Worm (Caenorhabditis elegans): Measurements from ENCODE around the gene Y43F8C.17.
A peak's percentile ranks its signal among the peaks of the same experiment; 100 is the strongest.

Y43F8C.17 gene

DNA sequence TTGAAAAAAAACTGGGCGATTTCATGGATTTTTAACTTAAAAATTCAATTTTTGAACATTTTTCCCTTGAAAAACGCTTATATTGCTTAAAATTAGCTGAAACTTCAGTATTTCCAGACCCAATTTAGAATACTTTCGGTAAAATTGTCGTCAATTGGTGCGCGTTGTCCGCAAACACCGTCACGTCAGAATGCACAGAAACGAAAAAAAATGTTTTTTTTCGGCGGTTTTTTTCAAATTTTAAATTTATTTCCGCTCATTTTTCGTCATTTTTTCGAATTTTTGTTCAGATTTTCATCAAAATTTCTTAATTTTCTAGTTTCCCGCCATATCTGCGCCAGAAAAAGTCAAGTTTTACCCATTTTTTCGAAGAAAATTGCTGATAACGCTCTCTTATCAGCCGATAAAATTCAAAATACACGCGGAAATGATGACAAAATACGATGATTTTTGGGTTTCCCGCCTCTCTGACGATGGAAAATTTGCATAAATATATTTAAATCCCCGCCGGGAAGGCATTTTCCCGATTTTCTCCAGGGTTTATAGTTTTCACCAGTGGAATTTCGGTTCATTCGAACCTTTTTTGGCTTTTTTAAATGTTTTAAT, 42.5 kb upstream of the Y43F8C.17 start:
- TF ChIP-seq mes-2 (tag; optimal IDR thresholded peaks at IDR 0.05; ENCODE audit: poor library complexity, severe bottlenecking) (peak; percentile 11), nhr-41 (GFP tag; IDR thresholded peaks at IDR 0.05) (no peak), Y48G9A.11 (GFP tag; IDR thresholded peaks at IDR 0.05) (no peak), pqm-1 (tag; optimal IDR thresholded peaks at IDR 0.05) (peak; percentile 32), unc-62 (GFP tag; optimal IDR thresholded peaks at IDR 0.05 in 1 of 2) (peak in 1 of 2 experiments; percentile 72), unc-62 (tag; optimal IDR thresholded peaks at IDR 0.05) (no peak), Y5F2A.4 (GFP tag; optimal IDR thresholded peaks at IDR 0.05) (no peak), vab-7 (GFP tag; IDR thresholded peaks at IDR 0.05) (no peak)

DNA sequence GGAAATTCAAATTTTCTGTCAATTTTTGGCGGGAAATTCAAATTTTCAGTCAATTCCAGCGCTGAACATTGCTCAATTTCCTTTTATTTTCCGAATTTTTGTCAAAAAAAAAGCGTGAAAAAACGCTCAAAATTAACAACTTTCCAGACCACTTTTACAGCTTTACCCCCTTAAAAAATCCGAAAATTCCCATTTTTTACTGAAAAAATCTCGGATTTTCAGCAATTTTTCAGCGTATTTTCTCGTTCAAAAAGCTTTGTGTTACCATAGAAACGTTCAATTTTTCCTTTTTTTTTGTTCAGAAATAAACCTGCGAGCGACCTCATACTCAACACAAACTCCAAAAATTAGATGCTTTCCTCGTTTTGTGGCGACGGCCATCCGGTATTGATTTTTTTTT, 41.4 kb upstream of the Y43F8C.17 start, which contains the start of gene mrp-7:
Gene mrp-7 (plus strand): TSS at position 301 of the 400 bp plus-strand sequence.
- TF ChIP-seq F37D6.2 (tag; optimal IDR thresholded peaks at IDR 0.05) (no peak), mxl-2 (GFP tag; conservative IDR thresholded peaks at IDR 0.05) (no peak), php-3 (GFP tag; IDR thresholded peaks at IDR 0.05) (no peak), nhr-41 (GFP tag; IDR thresholded peaks at IDR 0.05) (no peak), Y75B8A.6 (GFP tag; IDR thresholded peaks at IDR 0.05) (no peak), lin-38 (GFP tag; IDR thresholded peaks at IDR 0.05) (no peak), ceh-28 (tag; optimal IDR thresholded peaks at IDR 0.05) (no peak), ceh-62 (tag; optimal IDR thresholded peaks at IDR 0.05) (no peak), mep-1 (tag; optimal IDR thresholded peaks at IDR 0.05) (no peak), ceh-82 (tag; optimal IDR thresholded peaks at IDR 0.05) (no peak), nhr-25 (tag; optimal IDR thresholded peaks at IDR 0.05; ENCODE audit: borderline replicate concordance, insufficient read depth) (no peak), nhr-10 (tag; optimal IDR thresholded peaks at IDR 0.05) (no peak), zip-11 (GFP tag; IDR thresholded peaks at IDR 0.05) (no peak), attf-4 (tag; optimal IDR thresholded peaks at IDR 0.05) (no peak), R02D3.7 (tag; optimal IDR thresholded peaks at IDR 0.05) (no peak)

DNA sequence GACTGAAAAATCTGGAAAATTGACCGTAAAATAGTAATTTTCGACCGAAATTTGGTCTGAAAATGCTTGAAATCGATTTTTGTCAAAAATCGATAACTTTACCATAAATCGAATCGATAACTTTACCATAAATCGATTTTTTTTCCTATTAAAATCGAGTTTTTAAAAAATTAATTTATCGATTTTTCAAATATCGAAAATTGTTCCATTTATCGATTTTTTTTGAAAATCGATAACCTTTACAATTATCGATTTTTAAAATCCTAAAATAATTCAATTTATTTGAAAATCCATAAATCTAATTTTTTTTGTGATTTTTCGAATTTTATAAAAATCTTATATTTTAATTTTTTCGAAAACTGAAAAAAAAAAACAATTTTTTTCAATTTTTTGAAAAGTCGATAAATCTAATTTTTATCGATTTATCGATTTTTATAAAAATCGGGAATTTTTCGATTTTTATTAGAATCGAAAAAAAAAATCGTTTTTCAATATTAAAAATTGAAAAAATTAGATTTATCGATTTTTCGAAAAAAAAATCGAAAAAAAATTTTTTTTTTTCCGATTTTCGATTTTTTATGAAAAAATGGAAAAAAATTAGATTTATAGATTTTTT, 24.6 kb upstream of the Y43F8C.17 start:
- TF ChIP-seq nhr-48 (tag; optimal IDR thresholded peaks at IDR 0.05) (no peak), ceh-28 (tag; optimal IDR thresholded peaks at IDR 0.05) (peak; percentile 88)

DNA sequence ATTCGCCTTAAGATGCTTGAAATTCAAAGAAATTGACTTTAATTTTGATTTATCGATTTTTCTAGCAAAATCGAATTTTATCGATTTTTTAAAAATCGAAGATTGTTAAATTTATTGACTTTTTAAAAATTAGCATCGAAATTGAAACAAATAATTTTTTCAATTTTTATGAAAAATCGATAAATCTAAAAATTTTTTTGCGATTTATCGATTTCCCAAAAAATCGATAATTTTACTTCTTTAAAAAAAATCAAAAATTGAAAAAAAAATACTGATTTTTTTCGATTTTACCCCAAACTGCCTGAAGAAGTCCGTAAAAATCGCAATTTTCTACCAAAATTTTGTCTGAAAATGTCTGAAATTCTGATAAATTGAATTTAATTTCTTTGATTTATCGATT, 24.0 kb upstream of the Y43F8C.17 start:
- TF ChIP-seq saeg-2 (GFP tag; IDR thresholded peaks at IDR 0.05) = no peak
- TF ChIP-seq attf-4 (tag; optimal IDR thresholded peaks at IDR 0.05) = no peak
- TF ChIP-seq ceh-28 (tag; optimal IDR thresholded peaks at IDR 0.05) = peak; percentile 74
- TF ChIP-seq dpl-1 (GFP tag; optimal IDR thresholded peaks at IDR 0.05) = no peak

DNA sequence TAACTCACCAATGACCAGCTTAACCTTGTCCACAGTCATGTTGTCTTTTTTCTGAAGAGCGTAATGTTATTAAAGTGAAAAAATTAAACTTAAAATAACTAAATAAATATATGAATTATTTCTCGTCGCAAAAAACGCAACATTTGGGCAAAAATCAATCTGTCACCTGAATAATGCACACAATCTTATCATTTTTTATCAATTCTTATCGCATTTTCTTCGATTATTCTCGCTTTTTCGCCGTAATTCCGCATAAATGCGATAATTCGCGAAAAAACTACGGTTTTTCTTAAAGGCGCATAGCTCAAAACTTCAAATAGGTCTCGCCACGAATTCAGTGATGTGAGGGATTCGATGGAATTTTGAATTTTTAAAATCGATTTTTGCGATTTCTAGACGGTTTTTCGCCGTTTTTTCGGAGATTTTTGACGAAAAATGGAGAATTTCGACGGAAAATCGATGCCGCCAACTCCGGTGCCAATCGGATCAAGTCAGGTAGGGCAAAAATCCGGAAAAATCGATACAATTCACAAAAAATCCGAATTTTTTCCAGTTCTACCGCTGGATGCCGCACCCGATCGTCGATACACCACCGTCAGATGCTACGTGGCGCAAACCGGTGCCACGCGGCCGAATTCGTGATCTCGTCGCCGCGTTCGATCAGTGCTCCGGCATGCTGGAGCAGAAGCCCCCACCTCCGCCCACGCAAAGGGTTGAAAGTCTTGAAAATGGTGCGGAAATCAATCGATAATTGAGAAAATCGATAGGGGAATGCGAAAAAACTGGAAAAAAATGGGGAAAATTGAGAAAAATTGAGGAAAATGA, 18.4 kb upstream of the Y43F8C.17 start, which contains the start of the genes Y43F8C.13 and ani-3:
Gene Y43F8C.13 (minus strand): TSS at position 51 of the 825 bp plus-strand sequence.
Gene ani-3 (plus strand): TSS at position 385 of the 825 bp plus-strand sequence.
- TF ChIP-seq hlh-30 (tag; optimal IDR thresholded peaks at IDR 0.05; ENCODE audit: insufficient read depth) (peak; percentile 5), hlh-11 (tag; optimal IDR thresholded peaks at IDR 0.05) (peak; percentile 28), aha-1 (tag) (peak; percentile 39), fos-1 (tag; optimal IDR thresholded peaks at IDR 0.05) (no peak), pqm-1 (tag; optimal IDR thresholded peaks at IDR 0.05) (peak; percentile 88), set-16 (GFP tag; IDR thresholded peaks at IDR 0.05) (peak; percentile 75), nhr-28 (tag; optimal IDR thresholded peaks at IDR 0.05) (peak; percentile 57), arid-1 (GFP tag; conservative IDR thresholded peaks at IDR 0.05) (no peak), nhr-102 (tag; optimal IDR thresholded peaks at IDR 0.05) (no peak), ceh-28 (tag; optimal IDR thresholded peaks at IDR 0.05) (peak; percentile 24), ctbp-1 (GFP tag; IDR thresholded peaks at IDR 0.05) (no peak), dve-1 (tag; optimal IDR thresholded peaks at IDR 0.05; ENCODE audit: insufficient read depth) (peak; percentile 61), lin-13 (GFP tag; optimal IDR thresholded peaks at IDR 0.05) (peak; percentile 17), dmd-6 (GFP tag; IDR thresholded peaks at IDR 0.05) (peak; percentile 43; the same call in 1 of the 2 replicates), lin-1 (GFP tag; IDR thresholded peaks at IDR 0.05) (no peak), daf-16 (GFP tag; optimal IDR thresholded peaks at IDR 0.05) (no peak), daf-16 (tag; optimal IDR thresholded peaks at IDR 0.05) (peak; percentile 33), lsy-2 (tag; optimal IDR thresholded peaks at IDR 0.05) (peak in 1 of 2 experiments; percentile 23)

Measured in whole organism, L4 larva.